Worm (Caenorhabditis elegans) whole organism, young adult: ENCODE measurements around the gene cest-4.
A peak's percentile ranks its signal among the peaks of the same experiment; 100 is the strongest.

Experiments used
- B0035.1 ChIP-seq: sonication (generic microtip); optimal IDR thresholded peaks from 2 replicates; lab custom pipeline; 2016; ENCODE audit warnings: missing genetic modification characterization, mild to moderate bottlenecking, missing compliant biosample characterization, missing genotype, missing genetic modification reagents
- B0336.3 ChIP-seq: fragments of 200-800 bp; sonication (Bioruptor generic); IDR thresholded peaks from 2 replicates; pipeline ENCODE4 v1.3.6; 2022; ENCODE audit warnings: missing genetic modification characterization, missing compliant biosample characterization
- D2030.7 ChIP-seq: fragments of 200-800 bp; sonication (Bioruptor generic); IDR thresholded peaks from 2 replicates; pipeline ENCODE4 v1.3.6; 2022; ENCODE audit warnings: missing genetic modification reagents, missing genetic modification characterization, missing compliant biosample characterization
- F22D6.2 ChIP-seq: sonication (generic microtip); optimal IDR thresholded peaks from 2 replicates; lab custom pipeline; 2016; ENCODE audit warnings: mild to moderate bottlenecking, missing genetic modification characterization, missing compliant biosample characterization
- F23B12.7 ChIP-seq: sonication (generic microtip); optimal IDR thresholded peaks from 2 replicates; lab custom pipeline; 2017; ENCODE audit warnings: missing genetic modification characterization, mild to moderate bottlenecking, missing compliant biosample characterization, antibody characterized with exemption, moderate library complexity; ENCODE audit not compliant: insufficient read depth
- F49E8.2 ChIP-seq: sonication (generic microtip); optimal IDR thresholded peaks from 3 replicates; lab custom pipeline; 2017; ENCODE audit warnings: missing genetic modification characterization, mild to moderate bottlenecking, missing compliant biosample characterization, antibody characterized with exemption, moderate library complexity; ENCODE audit not compliant: insufficient read depth
- F57A8.1 ChIP-seq: fragments of 200-800 bp; sonication (Bioruptor generic); optimal IDR thresholded peaks from 2 replicates; lab custom pipeline; 2018; ENCODE audit warnings: mild to moderate bottlenecking, missing genetic modification characterization, moderate library complexity, missing compliant biosample characterization
- K11D2.4 ChIP-seq: fragments of 200-800 bp; sonication (Bioruptor generic); IDR thresholded peaks from 2 replicates; pipeline ENCODE4 v1.3.6; 2022; ENCODE audit warnings: missing genetic modification reagents, missing genetic modification characterization, missing compliant biosample characterization
- K12H6.12 ChIP-seq: fragments of 200-800 bp; sonication (Bioruptor generic); optimal IDR thresholded peaks from 2 replicates; lab custom pipeline; 2018; ENCODE audit warnings: mild to moderate bottlenecking, missing genetic modification characterization, missing compliant biosample characterization
- T26A5.8 ChIP-seq: sonication (generic microtip); optimal IDR thresholded peaks from 2 replicates; lab custom pipeline; 2016; ENCODE audit warnings: missing genetic modification characterization, missing compliant biosample characterization
- Y95B8A.8 ChIP-seq: fragments of 200-800 bp; sonication (Bioruptor generic); IDR thresholded peaks from 2 replicates; pipeline ENCODE4 v1.3.6; 2022; ENCODE audit warnings: missing genetic modification reagents, missing genetic modification characterization, missing compliant biosample characterization
- ZK185.1 ChIP-seq: sonication (generic microtip); optimal IDR thresholded peaks from 2 replicates; lab custom pipeline; 2016; ENCODE audit warnings: mild to moderate bottlenecking, missing genetic modification characterization, missing compliant biosample characterization; ENCODE audit not compliant: poor library complexity, severe bottlenecking
- aptf-3 ChIP-seq: fragments of 200-800 bp; sonication (Bioruptor generic); IDR thresholded peaks from 2 replicates; pipeline ENCODE4 v1.3.6; 2022; ENCODE audit warnings: missing genetic modification characterization, missing compliant biosample characterization
- atf-7 ChIP-seq: sonication (generic microtip); optimal IDR thresholded peaks from 2 replicates; lab custom pipeline; 2017; ENCODE audit warnings: mild to moderate bottlenecking, missing genetic modification characterization, missing compliant biosample characterization
- attf-3 ChIP-seq: fragments of 200-800 bp; sonication (Bioruptor generic); conservative IDR thresholded peaks from 2 replicates; pipeline ENCODE4 v1.3.6; 2022; ENCODE audit warnings: missing genetic modification reagents, missing genetic modification characterization, missing compliant biosample characterization
- attf-6 ChIP-seq: fragments of 200-800 bp; sonication (Bioruptor generic); IDR thresholded peaks from 2 replicates; pipeline ENCODE4 v1.3.6; 2022; ENCODE audit warnings: missing genetic modification reagents, missing genetic modification characterization, missing compliant biosample characterization
- cebp-1 ChIP-seq, 2 experiments: fragments of 200-800 bp in 1 of 2; sonication (Bioruptor generic) in 1 of 2; sonication (generic microtip) in 1 of 2; IDR thresholded peaks in 1 of 2; optimal IDR thresholded peaks in 1 of 2; 2 replicates each; pipeline versions ENCODE4 v1.3.6 to Lab custom; 2017 to 2022; ENCODE audit warnings: missing compliant biosample characterization in 2 of 2, missing genetic modification characterization in 2 of 2, mild to moderate bottlenecking in 1 of 2, missing genetic modification reagents in 1 of 2, moderate library complexity in 1 of 2
- cebp-2 ChIP-seq: fragments of 200-800 bp; sonication (Bioruptor generic); IDR thresholded peaks from 2 replicates; pipeline ENCODE4 v1.3.6; 2022; ENCODE audit warnings: missing genetic modification characterization, missing compliant biosample characterization
- ceh-27 ChIP-seq: fragments of 200-800 bp; sonication (Bioruptor generic); optimal IDR thresholded peaks from 2 replicates; lab custom pipeline; 2018; ENCODE audit warnings: mild to moderate bottlenecking, missing genetic modification characterization, moderate library complexity, missing compliant biosample characterization
- ceh-58 ChIP-seq: fragments of 200-800 bp; sonication (Bioruptor generic); IDR thresholded peaks from 2 replicates; pipeline ENCODE4 v1.3.6; 2022; ENCODE audit warnings: missing genetic modification characterization, missing compliant biosample characterization
- ceh-79 ChIP-seq: sonication (generic microtip); optimal IDR thresholded peaks from 2 replicates; lab custom pipeline; 2017; ENCODE audit warnings: mild to moderate bottlenecking, missing genetic modification characterization, missing compliant biosample characterization
- ceh-91 ChIP-seq: fragments of 200-800 bp; sonication (Bioruptor generic); IDR thresholded peaks from 2 replicates; pipeline ENCODE4 v1.3.6; 2022; ENCODE audit warnings: missing genetic modification reagents, missing genetic modification characterization, missing compliant biosample characterization
- dox-1 ChIP-seq: fragments of 200-800 bp; sonication (Bioruptor generic); IDR thresholded peaks from 2 replicates; pipeline ENCODE4 v1.3.6; 2022; ENCODE audit warnings: missing genetic modification reagents, missing genetic modification characterization, missing compliant biosample characterization
- dpff-1 ChIP-seq: sonication (generic microtip); optimal IDR thresholded peaks from 2 replicates; lab custom pipeline; 2017; ENCODE audit warnings: mild to moderate bottlenecking, missing genetic modification characterization, missing compliant biosample characterization
- dpl-1 ChIP-seq: fragments of 150-350 bp; optimal IDR thresholded peaks from 2 replicates; lab custom pipeline; 2014; ENCODE audit warnings: missing biosample characterization, missing genetic modification reagents, missing genetic modification characterization
- ets-4 ChIP-seq: fragments of 200-800 bp; sonication (Bioruptor generic); optimal IDR thresholded peaks from 2 replicates; lab custom pipeline; 2018; ENCODE audit warnings: mild to moderate bottlenecking, missing genetic modification characterization, missing compliant biosample characterization
- gei-17 ChIP-seq: fragments of 200-800 bp; sonication (Bioruptor generic); optimal IDR thresholded peaks from 2 replicates; lab custom pipeline; 2018; ENCODE audit warnings: mild to moderate bottlenecking, missing genetic modification characterization, missing compliant biosample characterization
- hlh-12 ChIP-seq: sonication (generic microtip); optimal IDR thresholded peaks from 2 replicates; lab custom pipeline; 2016; ENCODE audit warnings: missing genetic modification characterization, missing compliant biosample characterization
- hmg-1.2 ChIP-seq: fragments of 200-800 bp; sonication (Bioruptor generic); IDR thresholded peaks from 2 replicates; pipeline ENCODE4 v1.3.6; 2022; ENCODE audit warnings: missing genetic modification reagents, missing genetic modification characterization, missing compliant biosample characterization
- hrde-1 ChIP-seq: sonication (generic microtip); optimal IDR thresholded peaks from 2 replicates; lab custom pipeline; 2016; ENCODE audit warnings: missing genetic modification characterization, mild to moderate bottlenecking, missing compliant biosample characterization, moderate library complexity, missing genotype, missing genetic modification reagents, borderline replicate concordance
- lin-54 ChIP-seq: fragments of 200-800 bp; sonication (Bioruptor generic); optimal IDR thresholded peaks from 2 replicates; lab custom pipeline; 2018; ENCODE audit warnings: mild to moderate bottlenecking, missing genetic modification characterization, missing compliant biosample characterization
- lsl-1 ChIP-seq: fragments of 200-800 bp; sonication (Bioruptor generic); optimal IDR thresholded peaks from 2 replicates; lab custom pipeline; 2018; ENCODE audit warnings: mild to moderate bottlenecking, missing genetic modification characterization, moderate library complexity, missing compliant biosample characterization
- lsy-27 ChIP-seq: sonication (generic microtip); optimal IDR thresholded peaks from 2 replicates; lab custom pipeline; 2017; ENCODE audit warnings: missing genetic modification characterization, mild to moderate bottlenecking, missing compliant biosample characterization, antibody characterized with exemption, missing genotype, borderline replicate concordance; ENCODE audit not compliant: insufficient read depth
- madf-10 ChIP-seq: sonication (generic microtip); optimal IDR thresholded peaks from 2 replicates; lab custom pipeline; 2016; ENCODE audit warnings: mild to moderate bottlenecking, missing genetic modification characterization, missing compliant biosample characterization
- madf-8 ChIP-seq: fragments of 200-800 bp; sonication (Bioruptor generic); conservative IDR thresholded peaks from 2 replicates; pipeline ENCODE4 v1.3.6; 2022; ENCODE audit warnings: missing genetic modification reagents, missing genetic modification characterization, missing compliant biosample characterization
- mel-28 ChIP-seq: sonication (generic microtip); optimal IDR thresholded peaks from 2 replicates; lab custom pipeline; 2016; ENCODE audit warnings: borderline replicate concordance, mild to moderate bottlenecking, missing genetic modification characterization, missing compliant biosample characterization
- mes-4 ChIP-seq: sonication (generic microtip); optimal IDR thresholded peaks from 2 replicates; lab custom pipeline; 2016; ENCODE audit warnings: missing genotype, missing genetic modification characterization, missing compliant biosample characterization
- nfya-1 ChIP-seq: sonication (generic microtip); optimal IDR thresholded peaks from 2 replicates; lab custom pipeline; 2017; ENCODE audit warnings: antibody characterized with exemption, missing compliant biosample characterization, missing genetic modification characterization, borderline replicate concordance; ENCODE audit not compliant: insufficient read depth
- nfyb-1 ChIP-seq: fragments of 200-800 bp; sonication (Bioruptor generic); IDR thresholded peaks from 2 replicates; pipeline ENCODE4 v1.3.6; 2022; ENCODE audit warnings: missing genetic modification reagents, missing genetic modification characterization, missing compliant biosample characterization
- nhr-120 ChIP-seq: fragments of 200-800 bp; sonication (Bioruptor generic); IDR thresholded peaks from 2 replicates; pipeline ENCODE4 v1.3.6; 2022; ENCODE audit warnings: missing genetic modification characterization, missing compliant biosample characterization
- nhr-80 ChIP-seq: sonication (generic microtip); optimal IDR thresholded peaks from 2 replicates; lab custom pipeline; 2016; ENCODE audit warnings: missing genetic modification characterization, missing compliant biosample characterization
- pbrm-1 ChIP-seq: fragments of 200-800 bp; sonication (Bioruptor generic); IDR thresholded peaks from 2 replicates; pipeline ENCODE4 v1.3.6; 2022; ENCODE audit warnings: missing genetic modification reagents, missing genetic modification characterization, missing compliant biosample characterization
- rcor-1 ChIP-seq: fragments of 200-800 bp; sonication (Bioruptor generic); IDR thresholded peaks from 2 replicates; pipeline ENCODE4 v1.3.6; 2022; ENCODE audit warnings: missing genetic modification reagents, missing genetic modification characterization, missing compliant biosample characterization
- sea-2 ChIP-seq: fragments of 200-800 bp; sonication (Bioruptor generic); IDR thresholded peaks from 2 replicates; pipeline ENCODE4 v1.3.6; 2022; ENCODE audit warnings: missing genetic modification characterization, missing compliant biosample characterization
- somi-1 ChIP-seq: fragments of 200-800 bp; sonication (Bioruptor generic); optimal IDR thresholded peaks from 2 replicates; lab custom pipeline; 2018; ENCODE audit warnings: mild to moderate bottlenecking, missing genetic modification characterization, missing compliant biosample characterization
- tbp1 ChIP-seq: fragments of 200-800 bp; sonication (Bioruptor generic); optimal IDR thresholded peaks from 2 replicates; lab custom pipeline; 2018; ENCODE audit warnings: mild to moderate bottlenecking, missing genetic modification characterization, missing compliant biosample characterization
- ztf-26 ChIP-seq: sonication (generic microtip); optimal IDR thresholded peaks from 2 replicates; lab custom pipeline; 2017; ENCODE audit warnings: missing genetic modification characterization, missing compliant biosample characterization
- ztf-3 ChIP-seq: fragments of 200-800 bp; sonication (Bioruptor generic); optimal IDR thresholded peaks from 2 replicates; lab custom pipeline; 2018; ENCODE audit warnings: mild to moderate bottlenecking, missing genetic modification characterization, missing compliant biosample characterization

Gene cest-4

ce11 chrIV:6839091-6839522, 37.0 kb upstream of the cest-4 start:
- TF ChIP-seq lsl-1 (GFP tag; lab: Kevin White, UChicago), result no peak
- TF ChIP-seq lsy-27 (tag; lab: Kevin White, UChicago), result no peak
- TF ChIP-seq ztf-3 (GFP tag; lab: Kevin White, UChicago), result no peak
- TF ChIP-seq nfyb-1 (GFP tag; lab: Robert Waterston, UW), result no peak; the same call in 1 of the 2 replicates
- TF ChIP-seq cebp-1 (GFP tag; IDR thresholded peaks at IDR 0.05; lab: Robert Waterston, UW), result no peak
- TF ChIP-seq cebp-1 (tag; optimal IDR thresholded peaks at IDR 0.05; lab: Kevin White, UChicago), result peak; percentile 75
- no peak for TF ChIP-seq sea-2
- no peak for TF ChIP-seq ceh-58
- TF ChIP-seq atf-7 (tag; lab: Kevin White, UChicago), result peak; percentile 76
- TF ChIP-seq F57A8.1 (GFP tag; lab: Kevin White, UChicago), result no peak
- TF ChIP-seq tbp1, result peak; percentile 19
- no peak for TF ChIP-seq dpl-1
- peak; percentile 76 for TF ChIP-seq B0336.3 (GFP tag; lab: Robert Waterston, UW)
- TF ChIP-seq mes-4, result no peak
- TF ChIP-seq F23B12.7 (tag; lab: Kevin White, UChicago), result no peak
- TF ChIP-seq hrde-1, result no peak
- TF ChIP-seq Y95B8A.8 (GFP tag; lab: Robert Waterston, UW), result no peak
- no peak for TF ChIP-seq hlh-12 (tag; lab: Kevin White, UChicago)
- TF ChIP-seq dpff-1 (tag; lab: Kevin White, UChicago), result no peak
- TF ChIP-seq cebp-2 (GFP tag; lab: Robert Waterston, UW), result no peak
- TF ChIP-seq rcor-1, result 0 out of 2 replicates have a peak, but pooled peaks have one; percentile 31
- TF ChIP-seq ceh-27, result peak; percentile 45
- no peak for TF ChIP-seq ets-4 (GFP tag; lab: Kevin White, UChicago)
- TF ChIP-seq B0035.1 (tag; lab: Kevin White, UChicago), result no peak
- 0 out of 2 replicates have a peak, but pooled peaks have one; percentile 10 for TF ChIP-seq attf-3
- TF ChIP-seq nhr-120 (GFP tag; lab: Robert Waterston, UW), result no peak
- TF ChIP-seq ztf-26, result peak; percentile 11
- peak; percentile 88 for TF ChIP-seq nhr-80
- no peak for TF ChIP-seq T26A5.8 (tag; lab: Kevin White, UChicago)
- TF ChIP-seq attf-6 (GFP tag; lab: Robert Waterston, UW), result no peak
- TF ChIP-seq F49E8.2 (tag; lab: Kevin White, UChicago), result no peak
- no peak for TF ChIP-seq mel-28 (tag; lab: Kevin White, UChicago)
- TF ChIP-seq aptf-3 (GFP tag; lab: Robert Waterston, UW), result no peak
- peak; percentile 40 for TF ChIP-seq lin-54 (GFP tag; lab: Kevin White, UChicago)
- TF ChIP-seq ceh-91 (GFP tag; lab: Robert Waterston, UW), result no peak
- peak; percentile 78 for TF ChIP-seq somi-1 (GFP tag; lab: Kevin White, UChicago)
- peak; percentile 20 for TF ChIP-seq gei-17
- 0 out of 2 replicates have a peak, but pooled peaks have one; percentile 33 for TF ChIP-seq pbrm-1 (GFP tag; lab: Robert Waterston, UW)
- TF ChIP-seq madf-8 (GFP tag; lab: Robert Waterston, UW), result no peak
- TF ChIP-seq K12H6.12, result peak; percentile 76
- peak; percentile 77 for TF ChIP-seq hmg-1.2 (GFP tag; lab: Robert Waterston, UW)
- peak; percentile 26 for TF ChIP-seq F22D6.2 (tag; lab: Kevin White, UChicago)
- no peak for TF ChIP-seq D2030.7
- no peak; the same call in 1 of the 2 replicates for TF ChIP-seq dox-1
- no peak for TF ChIP-seq nfya-1 (tag; lab: Kevin White, UChicago)
- TF ChIP-seq ceh-79 (tag; lab: Kevin White, UChicago), result no peak
- peak; percentile 48 for TF ChIP-seq madf-10
- TF ChIP-seq ZK185.1 (tag; lab: Kevin White, UChicago), result peak; percentile 21
- peak; percentile 69 for TF ChIP-seq K11D2.4
